Worm (Caenorhabditis elegans) whole organism, L2 larva: ENCODE results near the gene T10B9.14.

Experiments
- C34F6.9 ChIP-seq: fragments of 150-350 bp; optimal IDR thresholded peaks from 2 replicates; lab custom pipeline; 2014; ENCODE audit warnings: missing biosample characterization, missing genetic modification characterization
- F13H6.1 ChIP-seq: sonication (generic microtip); optimal IDR thresholded peaks from 2 replicates; lab custom pipeline; 2016; ENCODE audit warnings: missing genetic modification characterization, missing compliant biosample characterization
- R02D3.7 ChIP-seq: fragments of 150-350 bp; optimal IDR thresholded peaks from 2 replicates; lab custom pipeline; 2014; ENCODE audit warnings: missing biosample characterization, missing genetic modification characterization
- Y55F3AM.14 ChIP-seq: fragments of 200-800 bp; sonication (Bioruptor generic); optimal IDR thresholded peaks from 2 replicates; lab custom pipeline; 2018; ENCODE audit warnings: mild to moderate bottlenecking, missing genetic modification characterization, missing compliant biosample characterization
- ZK546.5 ChIP-seq: sonication (generic microtip); optimal IDR thresholded peaks from 2 replicates; lab custom pipeline; 2017; ENCODE audit warnings: missing biosample characterization, missing genetic modification characterization
- alr-1 ChIP-seq: fragments of 150-350 bp; optimal IDR thresholded peaks from 2 replicates; lab custom pipeline; 2014; ENCODE audit warnings: missing biosample characterization, missing genetic modification characterization
- aly-2 ChIP-seq: fragments of 150-350 bp; optimal IDR thresholded peaks from 2 replicates; lab custom pipeline; 2014; ENCODE audit warnings: missing biosample characterization, missing genetic modification characterization
- ama-1 ChIP-seq: fragments of 150-350 bp; optimal IDR thresholded peaks from 2 replicates; lab custom pipeline; 2018; ENCODE audit warnings: inconsistent platforms
- crh-2 ChIP-seq: sonication (generic microtip); optimal IDR thresholded peaks from 2 replicates; lab custom pipeline; 2017; ENCODE audit warnings: missing biosample characterization, missing genetic modification characterization
- egl-27 ChIP-seq: sonication (generic microtip); optimal IDR thresholded peaks from 3 replicates; lab custom pipeline; 2017; ENCODE audit warnings: missing biosample characterization, missing genetic modification reagents, missing genetic modification characterization
- elt-1 ChIP-seq: fragments of 150-350 bp; optimal IDR thresholded peaks from 2 replicates; lab custom pipeline; 2014; ENCODE audit warnings: missing biosample characterization, missing genetic modification characterization
- fos-1 ChIP-seq: fragments of 150-350 bp; optimal IDR thresholded peaks from 2 replicates; lab custom pipeline; 2014; ENCODE audit warnings: missing biosample characterization, missing genetic modification characterization
- gmeb-1 ChIP-seq: fragments of 150-350 bp; optimal IDR thresholded peaks from 2 replicates; lab custom pipeline; 2014; ENCODE audit warnings: missing biosample characterization, missing genetic modification characterization
- lin-11 ChIP-seq: fragments of 150-350 bp; sonication (generic microtip); optimal IDR thresholded peaks from 2 replicates; lab custom pipeline; 2014; ENCODE audit warnings: missing biosample characterization, missing genetic modification characterization, inconsistent platforms, mixed read lengths
- lin-13 ChIP-seq: fragments of 150-350 bp; optimal IDR thresholded peaks from 2 replicates; lab custom pipeline; 2014; ENCODE audit warnings: missing biosample characterization, missing genetic modification reagents, missing genetic modification characterization
- lsy-2 ChIP-seq, 2 experiments: fragments of 150-350 bp in 1 of 2; sonication (generic microtip) in 1 of 2; optimal IDR thresholded peaks; 2 replicates each; lab custom pipeline; 2014 to 2017; ENCODE audit warnings: missing biosample characterization in 2 of 2, missing genetic modification characterization in 2 of 2
- mab-5 ChIP-seq: fragments of 150-350 bp; optimal IDR thresholded peaks from 2 replicates; lab custom pipeline; 2014; ENCODE audit warnings: missing biosample characterization, missing genetic modification characterization
- mbf-1 ChIP-seq: sonication (generic microtip); optimal IDR thresholded peaks from 2 replicates; lab custom pipeline; 2017; ENCODE audit warnings: missing biosample characterization, missing genetic modification characterization
- mdl-1 ChIP-seq, 2 experiments: fragments of 150-350 bp in 1 of 2; sonication (generic microtip) in 1 of 2; optimal IDR thresholded peaks; 2 replicates each; lab custom pipeline; 2017; ENCODE audit warnings: missing biosample characterization in 2 of 2, missing genetic modification characterization in 2 of 2
- nhr-10 ChIP-seq: sonication (generic microtip); optimal IDR thresholded peaks from 2 replicates; lab custom pipeline; 2017; ENCODE audit warnings: missing biosample characterization, missing genetic modification characterization
- nhr-129 ChIP-seq: fragments of 150-350 bp; optimal IDR thresholded peaks from 2 replicates; lab custom pipeline; 2014; ENCODE audit warnings: missing biosample characterization, missing genetic modification characterization
- nhr-23 ChIP-seq: fragments of 150-350 bp; optimal IDR thresholded peaks from 2 replicates; lab custom pipeline; 2014; ENCODE audit warnings: missing biosample characterization, missing genetic modification reagents, missing genetic modification characterization
- nhr-25 ChIP-seq: fragments of 150-350 bp; sonication (generic microtip); optimal IDR thresholded peaks from 3 replicates; lab custom pipeline; 2014; ENCODE audit warnings: missing biosample characterization, missing genetic modification characterization
- nhr-77 ChIP-seq: fragments of 150-350 bp; optimal IDR thresholded peaks from 2 replicates; lab custom pipeline; 2014; ENCODE audit warnings: missing biosample characterization, missing genetic modification characterization
- peb-1 ChIP-seq: fragments of 150-350 bp; optimal IDR thresholded peaks from 2 replicates; lab custom pipeline; 2014; ENCODE audit warnings: missing biosample characterization, missing genetic modification characterization
- skn-1 ChIP-seq: sonication (generic microtip); optimal IDR thresholded peaks from 2 replicates; lab custom pipeline; 2017; ENCODE audit warnings: missing biosample characterization, missing genetic modification characterization
- sma-3 ChIP-seq: sonication (generic microtip); optimal IDR thresholded peaks from 2 replicates; lab custom pipeline; 2016; ENCODE audit warnings: missing genetic modification reagents, missing genetic modification characterization, missing compliant biosample characterization
- sma-9 ChIP-seq, 2 experiments: fragments of 150-350 bp in 1 of 2; sonication (generic microtip) in 1 of 2; optimal IDR thresholded peaks; 2 replicates each; lab custom pipeline; 2014 to 2016; ENCODE audit warnings: missing genetic modification characterization in 2 of 2, mild to moderate bottlenecking in 1 of 2, missing biosample characterization in 1 of 2, missing compliant biosample characterization in 1 of 2, missing genetic modification reagents in 1 of 2, moderate library complexity in 1 of 2
- unc-55 ChIP-seq: fragments of 150-350 bp; sonication (generic microtip); optimal IDR thresholded peaks from 3 replicates; lab custom pipeline; 2014; ENCODE audit warnings: missing biosample characterization, missing genetic modification reagents, missing genetic modification characterization

T10B9.14 gene

ce11 chrII:9826946-9827345 is 44.7 kb upstream of the T10B9.14 start:
- TF ChIP-seq mdl-1 (tag; optimal IDR thresholded peaks at IDR 0.05; lab: Kevin White, UChicago) (no peak), mbf-1 (tag; lab: Kevin White, UChicago) (no peak), ZK546.5 (tag; lab: Kevin White, UChicago) (no peak), aly-2 (tag; lab: Kevin White, UChicago) (no peak), nhr-77 (tag; lab: Kevin White, UChicago) (no peak), C34F6.9 (tag; lab: Kevin White, UChicago) (no peak), lin-13 (GFP tag; lab: Kevin White, UChicago) (no peak), alr-1 (no peak), crh-2 (tag; lab: Kevin White, UChicago) (no peak), R02D3.7 (tag; lab: Kevin White, UChicago) (no peak), mab-5 (tag; lab: Kevin White, UChicago) (no peak), Y55F3AM.14 (GFP tag; lab: Kevin White, UChicago) (no peak)
- TF ChIP-seq, all 48 proteins: peak for 0

- peak; percentile 94 for TF ChIP-seq fos-1 (tag; lab: Kevin White, UChicago)
- TF ChIP-seq elt-1 = no peak
- TF ChIP-seq sma-9 (GFP tag; optimal IDR thresholded peaks at IDR 0.05; lab: Kevin White, UChicago) = peak; percentile 90
- no peak for TF ChIP-seq sma-9 (tag; optimal IDR thresholded peaks at IDR 0.05; lab: Kevin White, UChicago)
- peak; percentile 39 for TF ChIP-seq crh-2 (tag; lab: Kevin White, UChicago)
- peak; percentile 39 for TF ChIP-seq nhr-129 (tag; lab: Kevin White, UChicago)
- TF ChIP-seq, all 48 proteins: peak for 4
These were observed 25.3 kb upstream of the T10B9.14 start, which contains the start of gene cyp-13A8 for ce11 chrII:9807519-9807972. Gene cyp-13A8 (minus strand): TSS chrII:9807569.

- TF ChIP-seq nhr-23 (tag; lab: Kevin White, UChicago) (no peak), mab-5 (tag; lab: Kevin White, UChicago) (no peak), peb-1 (tag; lab: Kevin White, UChicago) (no peak), nhr-25 (tag; lab: Kevin White, UChicago) (no peak)
These were observed 21.1 kb upstream of the T10B9.14 start, which contains the start of gene cyp-13A7 for ce11 chrII:9803320-9803719. Gene cyp-13A7 (plus strand): TSS chrII:9803620.

- TF ChIP-seq fos-1 (tag; lab: Kevin White, UChicago) (peak; percentile 62), gmeb-1 (tag; lab: Kevin White, UChicago) (no peak), nhr-77 (tag; lab: Kevin White, UChicago) (no peak), mbf-1 (tag; lab: Kevin White, UChicago) (no peak), ama-1 (lab: Kevin White, UChicago) (no peak)
These were observed 20.4 kb upstream of the T10B9.14 start, which contains the start of gene cyp-13A6 for ce11 chrII:9802642-9803041. Gene cyp-13A6 (minus strand): TSS chrII:9802821.

- no peak for TF ChIP-seq skn-1 (tag; lab: Kevin White, UChicago)
- TF ChIP-seq F13H6.1 = no peak
- TF ChIP-seq sma-3 (GFP tag; lab: Kevin White, UChicago) = peak; percentile 68
- TF ChIP-seq sma-9 (GFP tag; optimal IDR thresholded peaks at IDR 0.05; lab: Kevin White, UChicago) = peak; percentile 68
- TF ChIP-seq sma-9 (tag; optimal IDR thresholded peaks at IDR 0.05; lab: Kevin White, UChicago) = no peak
- TF ChIP-seq unc-55 (GFP tag; lab: Kevin White, UChicago) = no peak
- peak; percentile 92 for TF ChIP-seq fos-1 (tag; lab: Kevin White, UChicago)
- no peak for TF ChIP-seq elt-1
- TF ChIP-seq lsy-2 (tag; optimal IDR thresholded peaks at IDR 0.05; lab: Kevin White, UChicago) = no peak
- TF ChIP-seq nhr-129 (tag; lab: Kevin White, UChicago) = peak; percentile 53
These were observed 18.0 kb upstream of the T10B9.14 start, which contains the start of gene cyp-13A5 for ce11 chrII:9800251-9800650. Gene cyp-13A5 (minus strand): TSS chrII:9800362.

ce11 chrII:9797664-9798063 is 15.4 kb upstream of the T10B9.14 start, which contains the start of gene cyp-13A4:
Gene cyp-13A4 (minus strand): TSS chrII:9797740.
- TF ChIP-seq nhr-23 (tag; lab: Kevin White, UChicago) = no peak
- TF ChIP-seq sma-9 (GFP tag; optimal IDR thresholded peaks at IDR 0.05; lab: Kevin White, UChicago) = peak; percentile 15
- TF ChIP-seq sma-9 (tag; optimal IDR thresholded peaks at IDR 0.05; lab: Kevin White, UChicago) = no peak
- peak; percentile 10 for TF ChIP-seq fos-1 (tag; lab: Kevin White, UChicago)

ce11 chrII:9793197-9793596 is 11.0 kb upstream of the T10B9.14 start, which contains the start of gene cyp-13A3:
Gene cyp-13A3 (minus strand): TSS chrII:9793297.
- TF ChIP-seq F13H6.1 = no peak
- no peak for TF ChIP-seq crh-2 (tag; lab: Kevin White, UChicago)
- TF ChIP-seq alr-1 = no peak
- TF ChIP-seq nhr-77 (tag; lab: Kevin White, UChicago) = no peak
- TF ChIP-seq lin-11 (tag; lab: Kevin White, UChicago) = no peak
- TF ChIP-seq egl-27 (tag; lab: Kevin White, UChicago) = no peak
- no peak for TF ChIP-seq nhr-10 (tag; lab: Kevin White, UChicago)
